Worm (Caenorhabditis elegans): ENCODE measurements around the gene ddl-3.

ddl-3 gene

ce11 chrII:14350768-14351167, 6.5 kb upstream of the ddl-3 start (continued):
- TF ChIP-seq hsf-1 (GFP tag; IDR thresholded peaks at IDR 0.05): peak; percentile 75
- TF ChIP-seq Y67H2A.10 (GFP tag; conservative IDR thresholded peaks at IDR 0.05): 0 out of 2 replicates have a peak, but pooled peaks have one; percentile 49
- TF ChIP-seq repo-1 (tag; optimal IDR thresholded peaks at IDR 0.05): peak; percentile 71
- TF ChIP-seq B0019.2 (GFP tag; conservative IDR thresholded peaks at IDR 0.05): no peak
- TF ChIP-seq rcor-1 (GFP tag; IDR thresholded peaks at IDR 0.05): peak; percentile 55
- TF ChIP-seq athp-1 (tag; optimal IDR thresholded peaks at IDR 0.05): peak; percentile 53
- TF ChIP-seq madf-3 (GFP tag; IDR thresholded peaks at IDR 0.05): peak; percentile 78; the same call in 1 of the 2 replicates
- TF ChIP-seq F49E8.2 (tag; optimal IDR thresholded peaks at IDR 0.05; ENCODE audit: insufficient read depth): peak; percentile 75
- TF ChIP-seq madf-6 (GFP tag; IDR thresholded peaks at IDR 0.05): peak; percentile 75
- TF ChIP-seq lin-40 (tag; optimal IDR thresholded peaks at IDR 0.05): no peak
- TF ChIP-seq mcd-1 (GFP tag; IDR thresholded peaks at IDR 0.05): peak; percentile 38; the same call in 1 of the 2 replicates
- TF ChIP-seq mel-28 (tag; optimal IDR thresholded peaks at IDR 0.05; ENCODE audit: borderline replicate concordance): no peak
- TF ChIP-seq zim-3 (tag; optimal IDR thresholded peaks at IDR 0.05): peak; percentile 38
- TF ChIP-seq atf-7 (tag; optimal IDR thresholded peaks at IDR 0.05): peak; percentile 68
- TF ChIP-seq T26A5.8 (tag; optimal IDR thresholded peaks at IDR 0.05): peak; percentile 4
- no peak for TF ChIP-seq F10E7.11 (tag; optimal IDR thresholded peaks at IDR 0.05)
- 0 out of 2 replicates have a peak, but pooled peaks have one; percentile 51 for TF ChIP-seq Y53G8AR.9 (GFP tag; conservative IDR thresholded peaks at IDR 0.05)
- TF ChIP-seq nfya-2 (GFP tag; IDR thresholded peaks at IDR 0.05): 0 out of 2 replicates have a peak, but pooled peaks have one; percentile 66
- no peak for TF ChIP-seq akir-1 (GFP tag; optimal IDR thresholded peaks at IDR 0.05)

ce11 chrII:14349356-14349923, 5.2 kb upstream of the ddl-3 start, which contains the start of the genes Y54G11A.17, lin-7 and elof-1:
TSS of gene Y54G11A.17 (minus strand) at chrII:14349406.
TSS of gene lin-7 (minus strand) at chrII:14349406.
TSS of gene elof-1 (plus strand) at chrII:14349738.
- TF ChIP-seq F37B4.10 (GFP tag; IDR thresholded peaks at IDR 0.05): no peak
- TF ChIP-seq hmg-20 (GFP tag; IDR thresholded peaks at IDR 0.05): no peak
- peak; percentile 42; the same call in 1 of the 2 replicates for TF ChIP-seq ekl-4 (GFP tag; IDR thresholded peaks at IDR 0.05)
- TF ChIP-seq hsf-1 (GFP tag; IDR thresholded peaks at IDR 0.05): no peak
- no peak for TF ChIP-seq nfya-1 (tag; optimal IDR thresholded peaks at IDR 0.05; ENCODE audit: borderline replicate concordance, insufficient read depth)
- TF ChIP-seq lag-1 (GFP tag; IDR thresholded peaks at IDR 0.05): no peak
- TF ChIP-seq attf-3 (GFP tag; conservative IDR thresholded peaks at IDR 0.05): 0 out of 2 replicates have a peak, but pooled peaks have one; percentile 49
- TF ChIP-seq snpc-1.1 (tag; optimal IDR thresholded peaks at IDR 0.05; ENCODE audit: insufficient read depth): peak; percentile 25
- TF ChIP-seq snpc-1.3 (tag; optimal IDR thresholded peaks at IDR 0.05; ENCODE audit: insufficient read depth): peak; percentile 67
- no peak for TF ChIP-seq F39B2.1 (GFP tag; IDR thresholded peaks at IDR 0.05)
- no peak for TF ChIP-seq egl-44 (GFP tag; IDR thresholded peaks at IDR 0.05)
- no peak for TF ChIP-seq C06A6.2 (GFP tag; conservative IDR thresholded peaks at IDR 0.05)
- TF ChIP-seq nfya-2 (GFP tag; IDR thresholded peaks at IDR 0.05): no peak
- TF ChIP-seq repo-1 (tag; optimal IDR thresholded peaks at IDR 0.05): no peak
- no peak for TF ChIP-seq rec-8 (tag; optimal IDR thresholded peaks at IDR 0.05)
- no peak for TF ChIP-seq F57C9.4 (tag; optimal IDR thresholded peaks at IDR 0.05)
- TF ChIP-seq attf-6 (GFP tag; IDR thresholded peaks at IDR 0.05): no peak
- no peak for TF ChIP-seq mes-4 (tag; optimal IDR thresholded peaks at IDR 0.05)
- peak; percentile 84 for TF ChIP-seq lin-54 (GFP tag; optimal IDR thresholded peaks at IDR 0.05)
- TF ChIP-seq hmg-1.2 (GFP tag; IDR thresholded peaks at IDR 0.05): peak; percentile 65; the same call in 1 of the 2 replicates
- TF ChIP-seq lsl-1 (GFP tag; optimal IDR thresholded peaks at IDR 0.05): peak; percentile 97
- peak; percentile 75 for TF ChIP-seq madf-6 (GFP tag; IDR thresholded peaks at IDR 0.05)
- no peak for TF ChIP-seq B0336.3 (GFP tag; IDR thresholded peaks at IDR 0.05)
- no peak for TF ChIP-seq B0261.1 (tag; optimal IDR thresholded peaks at IDR 0.05)
- TF ChIP-seq T26A5.8 (tag; optimal IDR thresholded peaks at IDR 0.05): no peak
- peak; percentile 73 for TF ChIP-seq K12H6.12 (tag; optimal IDR thresholded peaks at IDR 0.05)
- no peak; the same call in 1 of the 2 replicates for TF ChIP-seq lir-1 (GFP tag; conservative IDR thresholded peaks at IDR 0.05)
- no peak for TF ChIP-seq hrde-1 (tag; optimal IDR thresholded peaks at IDR 0.05; ENCODE audit: borderline replicate concordance)
- TF ChIP-seq zim-3 (tag; optimal IDR thresholded peaks at IDR 0.05): no peak
- peak; percentile 6 for TF ChIP-seq nhr-80 (tag; optimal IDR thresholded peaks at IDR 0.05)
- TF ChIP-seq ceh-100 (GFP tag; IDR thresholded peaks at IDR 0.05): peak; percentile 51
- no peak for TF ChIP-seq hlh-12 (tag; optimal IDR thresholded peaks at IDR 0.05)
- TF ChIP-seq rcor-1 (GFP tag; IDR thresholded peaks at IDR 0.05): peak; percentile 55; the same call in 1 of the 2 replicates

Data from whole organism, young adult.